Fruit fly (Drosophila melanogaster): ENCODE data around the gene ninaA.
A peak's percentile ranks its signal among the peaks of the same experiment; 100 is the strongest.

DNA sequence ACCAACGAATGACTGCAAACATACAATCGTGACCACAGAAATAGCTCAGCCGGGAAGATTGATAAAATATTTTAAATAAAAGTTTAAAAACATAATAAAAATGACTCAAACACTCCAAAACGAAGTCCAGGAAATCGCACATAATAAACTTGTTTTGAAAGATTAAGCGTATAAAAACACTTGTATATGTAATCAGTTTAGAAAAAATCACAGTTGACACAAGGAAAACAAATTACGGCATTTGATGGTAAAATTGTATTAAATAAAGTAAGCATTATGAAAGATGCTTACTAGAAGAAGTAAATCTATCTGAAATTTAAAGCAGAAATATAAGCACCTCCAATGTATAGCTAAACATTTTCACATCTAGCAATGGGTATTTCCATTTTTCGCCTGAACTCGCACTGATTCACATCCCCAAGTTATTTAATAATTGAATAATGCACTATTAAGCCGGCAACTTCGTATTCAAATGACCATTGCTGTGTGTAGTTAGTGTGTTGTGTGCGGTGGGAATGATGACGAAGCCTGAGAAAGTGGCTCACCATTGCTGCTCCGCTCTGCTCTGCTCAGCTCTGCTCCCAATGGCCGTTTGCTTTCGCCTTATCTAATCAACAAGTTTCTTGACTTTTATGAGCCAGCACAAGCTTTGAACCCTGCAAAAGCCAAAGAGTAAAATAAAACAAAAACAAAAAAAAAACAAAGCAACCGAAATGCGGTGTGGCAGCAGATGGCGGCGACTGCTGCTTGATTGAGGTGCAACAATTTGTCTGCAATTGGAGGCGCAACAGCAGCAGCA is 29.7 kb upstream of the ninaA start:
- TF ChIP-seq CG15710 (tag; optimal IDR thresholded peaks at IDR 0.05) (peak; percentile 45), Pif1B (GFP tag; optimal IDR thresholded peaks at IDR 0.05) (peak; percentile 40), CG10348 (GFP tag; IDR thresholded peaks at IDR 0.05) (no peak), CG13204 (GFP tag; optimal IDR thresholded peaks at IDR 0.05) (no peak), Ets98B (GFP tag; IDR thresholded peaks at IDR 0.05) (no peak; the same call in 1 of the 2 replicates), D1 (tag; optimal IDR thresholded peaks at IDR 0.05) (no peak)

Measured in whole organism, pupa.